Fruit fly (Drosophila melanogaster): ENCODE measurements around the gene Spn28F.

The Spn28F gene

dm6 chr2L:8277561-8278201 is 36.1 kb upstream of the Spn28F start (continued):
- TF ChIP-seq CG17802 (tag; optimal IDR thresholded peaks at IDR 0.05) (peak; percentile 87), HmgZ (tag; optimal IDR thresholded peaks at IDR 0.05) (peak; percentile 95), CG9609 (GFP tag; optimal IDR thresholded peaks at IDR 0.05) (peak; percentile 72), croc (GFP tag; conservative IDR thresholded peaks at IDR 0.05) (peak; percentile 99), Hmr (GFP tag; optimal IDR thresholded peaks at IDR 0.05) (peak; percentile 96), ems (GFP tag; optimal IDR thresholded peaks at IDR 0.05) (peak; percentile 96), sqz (GFP tag; optimal IDR thresholded peaks at IDR 0.05) (peak; percentile 98), ab (GFP tag; optimal IDR thresholded peaks at IDR 0.05) (no peak), CG10565 (GFP tag; optimal IDR thresholded peaks at IDR 0.05) (peak; percentile 91), jigr1 (GFP tag; IDR thresholded peaks at IDR 0.05) (peak; percentile 95), NC2α (GFP tag; optimal IDR thresholded peaks at IDR 0.05) (peak; percentile 90), CG34422 (GFP tag; IDR thresholded peaks at IDR 0.05) (peak; percentile 99), lov (optimal IDR thresholded peaks at IDR 0.05) (no peak), lov (GFP tag; IDR thresholded peaks at IDR 0.05) (peak; percentile 99), CG10462 (GFP tag; optimal IDR thresholded peaks at IDR 0.05) (peak; percentile 96), CG30403 (GFP tag; optimal IDR thresholded peaks at IDR 0.05) (peak; percentile 99), Drgx (GFP tag; IDR thresholded peaks at IDR 0.05) (peak; percentile 100), Hr39 (optimal IDR thresholded peaks at IDR 0.05) (no peak), CG10431 (GFP tag; optimal IDR thresholded peaks at IDR 0.05) (peak; percentile 95), MESR4 (GFP tag; optimal IDR thresholded peaks at IDR 0.05) (peak; percentile 57), pfk (GFP tag; optimal IDR thresholded peaks at IDR 0.05) (peak; percentile 43), CG6654 (GFP tag; optimal IDR thresholded peaks at IDR 0.05) (peak; percentile 84), HLH4C (GFP tag; IDR thresholded peaks at IDR 0.05; ENCODE audit: partially characterized antibody) (no peak), CG14710 (tag; optimal IDR thresholded peaks at IDR 0.05) (peak; percentile 98), fd96Cb (tag; optimal IDR thresholded peaks at IDR 0.05) (peak; percentile 98), peb (GFP tag; IDR thresholded peaks at IDR 0.05) (peak; percentile 98), lola (GFP tag; optimal IDR thresholded peaks at IDR 0.05) (peak in 1 of 3 experiments; percentile 97), gcm2 (GFP tag; optimal IDR thresholded peaks at IDR 0.05) (peak; percentile 91), HmgD (GFP tag; optimal IDR thresholded peaks at IDR 0.05) (peak; percentile 2), corto (GFP tag; optimal IDR thresholded peaks at IDR 0.05) (peak; percentile 98), dmrt99B (tag; optimal IDR thresholded peaks at IDR 0.05) (peak; percentile 99), fu2 (GFP tag; optimal IDR thresholded peaks at IDR 0.05) (peak; percentile 72), CG7271 (tag; optimal IDR thresholded peaks at IDR 0.05) (peak; percentile 92), Chrac-16 (GFP tag; optimal IDR thresholded peaks at IDR 0.05) (peak; percentile 98), Lpt (GFP tag; optimal IDR thresholded peaks at IDR 0.05) (no peak), CG10321 (GFP tag; IDR thresholded peaks at IDR 0.05) (peak; percentile 85), vfl (GFP tag; optimal IDR thresholded peaks at IDR 0.05) (peak; percentile 92), CG12744 (GFP tag; optimal IDR thresholded peaks at IDR 0.05) (peak; percentile 93), zf30C (GFP tag; optimal IDR thresholded peaks at IDR 0.05) (peak; percentile 98), ash1 (GFP tag; optimal IDR thresholded peaks at IDR 0.05) (peak; percentile 63), pho (GFP tag; optimal IDR thresholded peaks at IDR 0.05) (peak; percentile 82), mam (GFP tag; optimal IDR thresholded peaks at IDR 0.05) (peak; percentile 87), CG30431 (GFP tag; optimal IDR thresholded peaks at IDR 0.05) (peak; percentile 93), Spps (tag; optimal IDR thresholded peaks at IDR 0.05) (peak; percentile 99), CG4617 (GFP tag; optimal IDR thresholded peaks at IDR 0.05; ENCODE audit: borderline replicate concordance) (peak; percentile 93), ranshi (GFP tag; IDR thresholded peaks at IDR 0.05) (peak; percentile 98), Meics (GFP tag; optimal IDR thresholded peaks at IDR 0.05) (peak; percentile 96), CG7357 (GFP tag; IDR thresholded peaks at IDR 0.05) (peak; percentile 93), Xrp1 (GFP tag; IDR thresholded peaks at IDR 0.05) (peak; percentile 100), NK7.1 (GFP tag; optimal IDR thresholded peaks at IDR 0.05) (peak; percentile 89), CG9215 (GFP tag; IDR thresholded peaks at IDR 0.05) (peak; percentile 93)
